Worm (Caenorhabditis elegans) whole organism, midembryonic: Measurements from ENCODE around the gene srg-57.

Source experiments
- cog-1 ChIP-seq: sonication (generic microtip); optimal IDR thresholded peaks from 2 replicates; lab custom pipeline; 2016; ENCODE audit warnings: missing genetic modification characterization, missing compliant biosample characterization
- flt-1 ChIP-seq: fragments of 200-800 bp; sonication (Bioruptor generic); IDR thresholded peaks from 2 replicates; pipeline ENCODE4 v1.3.6; 2022; ENCODE audit warnings: missing genetic modification characterization, missing compliant biosample characterization
- klf-2 ChIP-seq: fragments of 200-800 bp; sonication (Bioruptor generic); conservative IDR thresholded peaks from 2 replicates; pipeline ENCODE4 v1.3.6; 2022; ENCODE audit warnings: missing genetic modification reagents, missing genetic modification characterization, missing compliant biosample characterization
- ztf-29 ChIP-seq: fragments of 200-800 bp; sonication (Bioruptor generic); IDR thresholded peaks from 2 replicates; pipeline ENCODE4 v1.3.6; 2022; ENCODE audit warnings: missing genetic modification reagents, missing genetic modification characterization, missing compliant biosample characterization

ce11 chrV:2767465-2767864 lies 33.2 kb upstream of the srg-57 start, which contains the start of gene R05D8.9:
- TF ChIP-seq flt-1 (GFP tag; lab: Robert Waterston, UW) (no peak), ztf-29 (no peak), cog-1 (tag; lab: Kevin White, UChicago) (no peak), klf-2 (GFP tag; lab: Robert Waterston, UW) (no peak)
